Fruit fly (Drosophila melanogaster) whole organism, adult: ENCODE measurements around the gene vilya.

Experiments
- CG11617 ChIP-seq: fragments of 200-800 bp; sonication (Bioruptor generic); optimal IDR thresholded peaks from 2 replicates; lab custom pipeline; 2017; ENCODE audit warnings: mild to moderate bottlenecking, missing biosample characterization, missing genetic modification reagents, missing genetic modification characterization
- CG12768 ChIP-seq: fragments of 200-800 bp; sonication (Bioruptor generic); optimal IDR thresholded peaks from 2 replicates; lab custom pipeline; 2017; ENCODE audit warnings: missing biosample characterization, missing genetic modification characterization, mild to moderate bottlenecking, moderate library complexity, missing genetic modification reagents
- CG14711 ChIP-seq: fragments of 200-800 bp; sonication (Bioruptor generic); optimal IDR thresholded peaks from 2 replicates; lab custom pipeline; 2018; ENCODE audit warnings: missing biosample characterization, mild to moderate bottlenecking, missing genetic modification characterization, moderate library complexity
- CG5204 ChIP-seq: fragments of 200-800 bp; sonication (Bioruptor generic); optimal IDR thresholded peaks from 2 replicates; lab custom pipeline; 2016; ENCODE audit warnings: missing biosample characterization, missing genetic modification characterization
- CG7045 ChIP-seq: fragments of 200-800 bp; sonication (Bioruptor generic); optimal IDR thresholded peaks from 2 replicates; lab custom pipeline; 2017; ENCODE audit warnings: missing biosample characterization, mild to moderate bottlenecking, missing genetic modification characterization
- CG7101 ChIP-seq: fragments of 200-800 bp; sonication (Bioruptor generic); optimal IDR thresholded peaks from 2 replicates; lab custom pipeline; 2018; ENCODE audit warnings: missing biosample characterization, mild to moderate bottlenecking, missing genetic modification characterization, moderate library complexity
- Crg-1 ChIP-seq: fragments of 200-800 bp; sonication (Bioruptor generic); optimal IDR thresholded peaks from 2 replicates; lab custom pipeline; 2016; ENCODE audit warnings: missing biosample characterization, missing genetic modification characterization
- Mnt ChIP-seq: fragments of 200-800 bp; sonication (Bioruptor generic); optimal IDR thresholded peaks from 2 replicates; lab custom pipeline; 2016; ENCODE audit warnings: missing biosample characterization, mild to moderate bottlenecking, missing genetic modification characterization
- bab1 ChIP-seq: fragments of 200-800 bp; sonication (Bioruptor generic); optimal IDR thresholded peaks from 3 replicates; lab custom pipeline; 2019; ENCODE audit warnings: missing biosample characterization, mild to moderate bottlenecking, missing genetic modification characterization, moderate library complexity
- cic ChIP-seq: fragments of 200-800 bp; sonication (Bioruptor generic); optimal IDR thresholded peaks from 2 replicates; lab custom pipeline; 2017; ENCODE audit warnings: missing biosample characterization, mild to moderate bottlenecking, missing genetic modification characterization, moderate library complexity
- cnc ChIP-seq, 2 experiments: fragments of >200 bp; optimal IDR thresholded peaks; 2 replicates each; lab custom pipeline; 2017
- kay ChIP-seq: fragments of 200-800 bp; sonication (Bioruptor generic); peaks from one replicate; lab custom pipeline; 2016; ENCODE audit warnings: missing biosample characterization, missing genetic modification characterization, borderline replicate concordance
- tj ChIP-seq: fragments of 200-800 bp; sonication (Bioruptor generic); optimal IDR thresholded peaks from 3 replicates; lab custom pipeline; 2017; ENCODE audit warnings: missing biosample characterization, mild to moderate bottlenecking, missing genetic modification characterization, moderate library complexity

dm6 chrX:2703693-2704092 lies 22.8 kb upstream of the vilya start, which contains the start of gene Ugalt:
- TF ChIP-seq tj = peak; percentile 99
- TF ChIP-seq CG12768 = peak; percentile 100
- peak; percentile 98 for TF ChIP-seq cic (GFP tag; lab: Kevin White, UChicago)
- no peak for TF ChIP-seq cnc (optimal IDR thresholded peaks at IDR 0.05; lab: Kevin White, UChicago)
- peak; percentile 100 for TF ChIP-seq Crg-1
- peak; percentile 100 for TF ChIP-seq Mnt (GFP tag; lab: Kevin White, UChicago)
- no peak for TF ChIP-seq kay (GFP tag; lab: Kevin White, UChicago)
- TF ChIP-seq bab1 (GFP tag; lab: Kevin White, UChicago) = peak; percentile 100
- peak; percentile 100 for TF ChIP-seq CG7101 (tag; lab: Kevin White, UChicago)
- peak; percentile 100 for TF ChIP-seq CG11617 (GFP tag; lab: Kevin White, UChicago)
- peak; percentile 100 for TF ChIP-seq CG14711 (tag; lab: Kevin White, UChicago)
- peak; percentile 100 for TF ChIP-seq CG5204 (GFP tag; lab: Kevin White, UChicago)
- peak; percentile 100 for TF ChIP-seq CG7045 (GFP tag; lab: Kevin White, UChicago)
